Worm (Caenorhabditis elegans) whole organism, L3 larva: ENCODE measurements around the gene ZK1320.7.

Experiments
- R02D3.7 ChIP-seq: fragments of 150-350 bp; optimal IDR thresholded peaks from 2 replicates; lab custom pipeline; 2014; ENCODE audit warnings: missing biosample characterization, missing genetic modification characterization
- ZK546.5 ChIP-seq: sonication (generic microtip); optimal IDR thresholded peaks from 2 replicates; lab custom pipeline; 2017; ENCODE audit warnings: missing biosample characterization, missing genetic modification characterization
- aly-2 ChIP-seq: fragments of 150-350 bp; optimal IDR thresholded peaks from 2 replicates; lab custom pipeline; 2014; ENCODE audit warnings: missing biosample characterization, missing genetic modification characterization
- ceh-28 ChIP-seq: fragments of 150-350 bp; optimal IDR thresholded peaks from 2 replicates; lab custom pipeline; 2014; ENCODE audit warnings: missing biosample characterization, missing genetic modification reagents, missing genetic modification characterization
- daf-12 ChIP-seq: fragments of 150-350 bp; optimal IDR thresholded peaks from 2 replicates; lab custom pipeline; 2014; ENCODE audit warnings: missing biosample characterization, missing genetic modification reagents, missing genetic modification characterization
- egl-5 ChIP-seq: fragments of 150-350 bp; optimal IDR thresholded peaks from 2 replicates; lab custom pipeline; 2017; ENCODE audit warnings: missing biosample characterization, missing genetic modification reagents, missing genetic modification characterization, inconsistent platforms
- elt-1 ChIP-seq: fragments of 150-350 bp; optimal IDR thresholded peaks from 2 replicates; lab custom pipeline; 2014; ENCODE audit warnings: missing biosample characterization, missing genetic modification characterization
- elt-2 ChIP-seq: sonication (generic microtip); optimal IDR thresholded peaks from 2 replicates; lab custom pipeline; 2016; ENCODE audit warnings: missing genetic modification reagents, mild to moderate bottlenecking, missing genetic modification characterization, missing compliant biosample characterization
- fkh-10 ChIP-seq: sonication (generic microtip); optimal IDR thresholded peaks from 2 replicates; lab custom pipeline; 2017; ENCODE audit warnings: missing biosample characterization, missing genetic modification reagents, missing genetic modification characterization
- fkh-2 ChIP-seq: fragments of 150-350 bp; optimal IDR thresholded peaks from 2 replicates; lab custom pipeline; 2014; ENCODE audit warnings: missing biosample characterization, missing genetic modification reagents, missing genetic modification characterization
- hmg-11 ChIP-seq: sonication (generic microtip); optimal IDR thresholded peaks from 2 replicates; lab custom pipeline; 2016; ENCODE audit warnings: missing genetic modification characterization, missing compliant biosample characterization
- lin-15B ChIP-seq: fragments of 150-350 bp; optimal IDR thresholded peaks from 2 replicates; lab custom pipeline; 2014; ENCODE audit warnings: missing biosample characterization, missing genetic modification characterization
- lin-39 ChIP-seq: fragments of 150-350 bp; optimal IDR thresholded peaks from 2 replicates; lab custom pipeline; 2018; ENCODE audit warnings: missing biosample characterization, missing genetic modification reagents, missing genetic modification characterization
- lsy-12 ChIP-seq: sonication (generic microtip); optimal IDR thresholded peaks from 2 replicates; lab custom pipeline; 2016; ENCODE audit warnings: mild to moderate bottlenecking, missing genetic modification characterization, missing compliant biosample characterization
- mdl-1 ChIP-seq: fragments of 150-350 bp; optimal IDR thresholded peaks from 2 replicates; lab custom pipeline; 2014; ENCODE audit warnings: missing biosample characterization, missing genetic modification characterization
- mml-1 ChIP-seq: fragments of 150-350 bp; sonication (generic microtip); optimal IDR thresholded peaks from 3 replicates; lab custom pipeline; 2014; ENCODE audit warnings: missing biosample characterization, missing genetic modification characterization
- nfya-1 ChIP-seq: sonication (generic microtip); optimal IDR thresholded peaks from 2 replicates; lab custom pipeline; 2017; ENCODE audit warnings: missing genetic modification characterization, mild to moderate bottlenecking, missing compliant biosample characterization, antibody characterized with exemption, moderate library complexity; ENCODE audit not compliant: insufficient read depth
- nhr-12 ChIP-seq: fragments of 150-350 bp; optimal IDR thresholded peaks from 2 replicates; lab custom pipeline; 2014; ENCODE audit warnings: missing biosample characterization, missing genetic modification characterization
- nhr-23 ChIP-seq: fragments of 150-350 bp; optimal IDR thresholded peaks from 2 replicates; lab custom pipeline; 2014; ENCODE audit warnings: missing biosample characterization, missing genetic modification reagents, missing genetic modification characterization
- nhr-237 ChIP-seq: fragments of 150-350 bp; optimal IDR thresholded peaks from 2 replicates; lab custom pipeline; 2014; ENCODE audit warnings: missing biosample characterization, missing genetic modification characterization
- nhr-28 ChIP-seq: fragments of 150-350 bp; optimal IDR thresholded peaks from 2 replicates; lab custom pipeline; 2014; ENCODE audit warnings: missing biosample characterization, missing genetic modification characterization
- nhr-43 ChIP-seq: sonication (generic microtip); optimal IDR thresholded peaks from 2 replicates; lab custom pipeline; 2016; ENCODE audit warnings: mild to moderate bottlenecking, missing genetic modification characterization, missing compliant biosample characterization; ENCODE audit not compliant: poor library complexity, severe bottlenecking
- nhr-67 ChIP-seq: fragments of 150-350 bp; optimal IDR thresholded peaks from 2 replicates; lab custom pipeline; 2014; ENCODE audit warnings: missing biosample characterization, missing genetic modification characterization
- pha-4 ChIP-seq: fragments of 150-350 bp; optimal IDR thresholded peaks from 2 replicates; lab custom pipeline; 2014; ENCODE audit warnings: missing biosample characterization, missing genetic modification reagents, missing genetic modification characterization
- pqm-1 ChIP-seq: fragments of 150-350 bp; optimal IDR thresholded peaks from 2 replicates; lab custom pipeline; 2017; ENCODE audit warnings: missing biosample characterization, missing genetic modification characterization, inconsistent platforms
- sea-2 ChIP-seq: fragments of 150-350 bp; sonication (generic microtip); optimal IDR thresholded peaks from 4 replicates; lab custom pipeline; 2014; ENCODE audit warnings: missing biosample characterization, missing genetic modification reagents, missing genetic modification characterization
- skn-1 ChIP-seq: fragments of 150-350 bp; optimal IDR thresholded peaks from 2 replicates; lab custom pipeline; 2014; ENCODE audit warnings: missing biosample characterization, missing genetic modification characterization
- unc-39 ChIP-seq: sonication (generic microtip); optimal IDR thresholded peaks from 4 replicates; lab custom pipeline; 2017; ENCODE audit warnings: missing biosample characterization, missing genetic modification characterization
- unc-62 ChIP-seq: fragments of 150-350 bp; sonication (generic microtip); optimal IDR thresholded peaks from 4 replicates; lab custom pipeline; 2014; ENCODE audit warnings: missing biosample characterization, missing genetic modification reagents, missing genetic modification characterization
- zag-1 ChIP-seq: fragments of 150-350 bp; optimal IDR thresholded peaks from 2 replicates; lab custom pipeline; 2014; ENCODE audit warnings: missing biosample characterization, missing genetic modification characterization
- ztf-11 ChIP-seq: fragments of 150-350 bp; optimal IDR thresholded peaks from 2 replicates; lab custom pipeline; 2014; ENCODE audit warnings: missing biosample characterization, missing genetic modification characterization
- ztf-4 ChIP-seq: fragments of 150-350 bp; optimal IDR thresholded peaks from 2 replicates; lab custom pipeline; 2014; ENCODE audit warnings: missing biosample characterization, missing genetic modification characterization

Gene ZK1320.7

DNA sequence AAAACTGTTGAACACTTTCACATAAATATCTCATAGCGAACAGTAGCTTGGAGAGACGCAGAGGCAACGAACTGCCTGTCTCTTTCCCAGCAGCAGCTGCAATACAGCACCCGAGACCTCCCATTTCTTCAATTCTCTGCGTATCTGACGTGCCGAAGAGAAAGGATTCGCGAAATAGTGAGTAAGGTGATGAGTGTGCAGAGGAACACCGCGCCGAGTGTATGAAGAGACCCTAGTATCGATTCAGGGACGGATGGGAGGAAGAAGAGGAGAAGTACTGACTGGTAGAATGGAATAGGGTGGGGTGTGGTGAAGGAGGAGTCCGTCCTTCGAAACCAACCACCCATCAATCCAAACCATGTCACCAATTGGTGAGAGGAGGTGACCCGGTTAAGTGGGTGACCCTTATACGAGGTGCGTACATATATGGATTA lies 25.3 kb upstream of the ZK1320.7 start (continued):
- peak; percentile 56 for TF ChIP-seq lsy-12 (tag; lab: Kevin White, UChicago)
- TF ChIP-seq pha-4 (tag; lab: Kevin White, UChicago) = peak; percentile 77
- TF ChIP-seq hmg-11 = peak; percentile 86
- TF ChIP-seq ztf-11 (tag; lab: Kevin White, UChicago) = no peak

DNA sequence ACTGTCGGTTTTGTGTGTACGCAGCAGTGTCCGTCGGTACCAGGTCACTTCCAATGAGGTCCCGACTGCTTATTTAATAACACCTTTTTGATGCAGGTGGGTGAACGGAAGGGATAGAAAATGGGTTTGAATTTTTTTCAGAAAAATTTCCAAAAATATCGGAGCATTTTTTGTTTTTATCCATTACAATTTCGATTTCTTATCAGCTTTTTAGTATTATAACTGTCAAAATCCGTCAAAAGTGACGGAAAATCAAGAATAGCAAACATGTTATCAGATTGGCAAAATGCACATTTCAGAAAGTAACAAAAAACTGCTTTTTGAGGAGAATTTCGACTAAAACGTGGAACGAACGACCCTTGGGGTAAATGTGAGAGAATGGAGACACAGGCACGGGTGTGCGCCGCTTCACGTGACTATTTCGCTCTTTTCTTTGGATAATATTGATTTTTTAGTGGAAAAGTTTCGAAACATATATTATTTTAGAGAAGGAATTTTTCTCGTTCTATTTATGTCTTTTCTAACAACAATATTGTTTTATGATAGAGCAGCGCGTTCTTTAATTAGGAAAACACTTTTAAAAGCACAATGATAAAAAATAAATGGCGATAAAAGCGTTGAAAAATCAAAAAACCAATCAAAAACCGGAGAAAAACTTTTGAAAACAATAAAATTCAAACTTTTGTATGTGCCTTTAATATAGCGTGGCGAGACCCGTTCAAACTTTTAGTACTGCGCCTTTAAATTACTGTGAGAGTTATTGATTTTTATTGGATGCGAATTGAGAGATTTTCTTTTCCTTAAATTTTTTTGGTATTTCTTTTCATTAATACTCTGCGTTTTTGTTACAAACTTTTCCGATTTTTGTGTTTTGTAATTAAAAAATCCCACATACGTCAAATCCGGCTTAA lies 24.2 kb upstream of the ZK1320.7 start, which contains the start of gene sqv-8:
Gene sqv-8, plus strand, starts transcription at position 51 of the 911 bp plus-strand sequence.
- TF ChIP-seq ztf-11 (tag; lab: Kevin White, UChicago) (no peak), skn-1 (tag; lab: Kevin White, UChicago) (no peak), fkh-2 (no peak), ZK546.5 (tag; lab: Kevin White, UChicago) (no peak), mml-1 (tag; lab: Kevin White, UChicago) (no peak), elt-1 (no peak), zag-1 (tag; lab: Kevin White, UChicago) (no peak), nfya-1 (peak; percentile 33), aly-2 (tag; lab: Kevin White, UChicago) (no peak), unc-62 (no peak), hmg-11 (no peak), ceh-28 (peak; percentile 63), daf-12 (no peak), elt-2 (tag; lab: Kevin White, UChicago) (peak; percentile 73), nhr-28 (no peak), lsy-12 (tag; lab: Kevin White, UChicago) (no peak), pqm-1 (no peak), unc-39 (tag; lab: Kevin White, UChicago) (no peak)

DNA sequence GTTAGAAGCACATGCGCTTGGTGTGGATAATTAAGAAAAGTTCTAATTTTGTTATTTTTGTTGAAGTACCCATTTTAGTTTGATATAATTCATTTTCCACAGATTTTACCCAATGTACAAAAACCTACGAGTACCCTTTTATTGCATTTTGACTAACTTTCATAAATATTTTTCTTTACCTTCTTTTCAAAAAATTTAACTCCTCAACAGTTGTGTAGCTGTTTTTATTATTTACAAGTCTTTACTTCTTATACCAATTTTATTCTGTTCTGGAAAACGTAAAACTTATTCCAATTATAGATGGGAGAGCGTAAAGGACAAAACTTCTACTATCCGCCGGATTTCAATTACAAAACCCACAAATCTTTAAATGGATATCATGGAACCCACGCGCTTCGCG lies 22.2 kb upstream of the ZK1320.7 start, which contains the start of gene ZK1307.9:
Gene ZK1307.9, plus strand, starts transcription at position 301 of the 400 bp plus-strand sequence.
- TF ChIP-seq lin-39 = no peak
- no peak for TF ChIP-seq unc-62
- no peak for TF ChIP-seq R02D3.7 (tag; lab: Kevin White, UChicago)
- no peak for TF ChIP-seq skn-1 (tag; lab: Kevin White, UChicago)
- TF ChIP-seq nhr-67 = no peak
- no peak for TF ChIP-seq hmg-11
- no peak for TF ChIP-seq mml-1 (tag; lab: Kevin White, UChicago)

DNA sequence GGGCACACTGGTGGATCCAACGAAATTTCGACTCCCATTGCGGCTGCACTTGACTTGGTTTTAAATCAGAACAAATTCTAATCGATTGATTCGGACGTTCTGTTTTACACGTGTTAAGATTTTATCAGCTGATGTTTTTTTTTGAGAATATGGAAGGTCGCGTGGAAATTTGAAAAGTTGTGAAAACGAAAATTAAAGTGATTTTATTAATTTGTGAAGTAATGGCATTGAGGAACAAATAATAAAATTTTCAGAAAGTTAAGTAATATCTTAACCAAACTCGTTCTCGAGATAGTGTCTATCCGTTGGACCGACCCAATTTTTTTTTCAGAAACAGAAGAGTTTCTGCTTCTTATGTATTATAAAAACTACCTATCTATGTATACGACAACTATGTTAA lies 19.7 kb upstream of the ZK1320.7 start, which contains the start of gene ZK1307.4:
Gene ZK1307.4, minus strand, starts transcription at position 101 of the 400 bp plus-strand sequence.
- TF ChIP-seq pha-4 (tag; lab: Kevin White, UChicago) (no peak), ztf-11 (tag; lab: Kevin White, UChicago) (no peak)
- TF ChIP-seq, all 47 proteins: peak for 0

DNA sequence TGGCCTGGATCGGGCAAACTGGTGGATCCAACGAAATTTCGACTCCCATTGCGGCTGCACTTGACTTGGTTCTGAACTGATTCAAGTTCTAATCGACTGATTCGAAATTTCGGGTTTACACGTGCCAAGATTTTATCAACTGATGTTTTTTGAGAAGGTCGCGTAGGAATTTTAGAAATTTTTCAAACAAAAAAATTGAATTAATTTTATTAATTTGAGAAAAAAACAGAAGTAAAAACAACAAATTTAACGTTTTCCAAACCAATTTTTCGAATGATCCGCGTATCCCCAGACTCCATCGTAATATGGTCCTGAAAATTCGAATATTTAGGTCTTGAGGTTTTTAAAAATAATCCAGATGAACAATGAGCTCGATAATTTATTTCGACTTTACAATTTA lies 18.5 kb upstream of the ZK1320.7 start, which contains the start of gene ZK1307.3:
Gene ZK1307.3, minus strand, starts transcription at position 101 of the 400 bp plus-strand sequence.
- TF ChIP-seq nhr-237 (tag; lab: Kevin White, UChicago) (no peak), nhr-43 (tag; lab: Kevin White, UChicago) (no peak), ztf-4 (no peak), nhr-28 (no peak), egl-5 (no peak), elt-2 (tag; lab: Kevin White, UChicago) (no peak), fkh-2 (no peak), hmg-11 (no peak)

DNA sequence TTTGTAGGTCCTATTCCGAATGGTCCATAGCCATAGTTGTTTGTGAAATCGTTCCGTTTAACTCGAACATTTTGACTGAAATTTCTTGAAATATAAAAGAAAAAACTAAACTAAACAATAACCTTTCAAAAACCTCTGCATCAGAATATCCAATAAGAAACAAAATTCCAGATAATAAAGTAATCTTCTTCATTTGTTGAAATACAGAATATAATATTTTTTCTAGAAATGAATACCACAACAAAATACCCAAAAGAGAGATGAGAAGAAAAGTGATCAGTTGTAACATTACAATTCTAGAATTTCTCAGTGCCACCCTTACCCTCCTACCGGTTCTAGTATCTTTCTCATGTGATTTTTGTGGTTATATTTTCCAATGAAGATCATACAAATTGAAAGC lies 17.7 kb upstream of the ZK1320.7 start, which contains the start of gene ZK1307.2:
Gene ZK1307.2, minus strand, starts transcription at position 274 of the 400 bp plus-strand sequence.
- TF ChIP-seq nfya-1 (no peak), unc-39 (tag; lab: Kevin White, UChicago) (no peak), lsy-12 (tag; lab: Kevin White, UChicago) (no peak), fkh-10 (GFP tag; lab: Kevin White, UChicago) (no peak), sea-2 (no peak), nhr-43 (tag; lab: Kevin White, UChicago) (no peak), elt-1 (no peak), mdl-1 (tag; lab: Kevin White, UChicago) (no peak), nhr-12 (tag; lab: Kevin White, UChicago) (no peak), daf-12 (no peak), nhr-23 (tag; lab: Kevin White, UChicago) (no peak), lin-15B (tag; lab: Kevin White, UChicago) (no peak), hmg-11 (no peak), lin-39 (no peak)
